2 fruit fly cellular contexts compared by ENCODE assay signal in genomic region chrX:20704337-20704736, dm6.
TF ChIP-seq lines count a peak whose summit lies in the region.

No protein-coding gene starts in this region.

- TF ChIP-seq CTCF in whole organism, embryonic (GFP tag; optimal IDR thresholded peaks at IDR 0.05; lab: Kevin White, UChicago) = no peak

TF ChIP-seq in whole organism, embryonic, 481 proteins besides CTCF, POLR2A, EP300 and RAD21:
- TF ChIP-seq jumu (GFP tag; optimal IDR thresholded peaks at IDR 0.05; lab: Kevin White, UChicago) = no peak
- peak; percentile 70 for TF ChIP-seq Hr39 (optimal IDR thresholded peaks at IDR 0.05; lab: Kevin White, UChicago)
- TF ChIP-seq nmo (GFP tag; optimal IDR thresholded peaks at IDR 0.05; lab: Kevin White, UChicago) = no peak

TF ChIP-seq in whole organism, wandering third instar larva, 38 proteins besides CTCF, POLR2A, EP300 and RAD21:
- TF ChIP-seq Myc (optimal IDR thresholded peaks at IDR 0.05; lab: Kevin White, UChicago) = no peak
- TF ChIP-seq tai (GFP tag; optimal IDR thresholded peaks at IDR 0.05; lab: Kevin White, UChicago) = no peak
- TF ChIP-seq pan (optimal IDR thresholded peaks at IDR 0.05; lab: Kevin White, UChicago) = no peak
- TF ChIP-seq Dfd (GFP tag; optimal IDR thresholded peaks at IDR 0.05; lab: Kevin White, UChicago) = peak; percentile 66
- TF ChIP-seq dl (GFP tag; optimal IDR thresholded peaks at IDR 0.05; lab: Kevin White, UChicago; ENCODE audit: insufficient read depth in 1 of 2, partially characterized antibody in 2 of 2) = no peak

Comparison
In these comparisons a context has a peak if more than half of its experiments do, and no peak if none do; other contexts are left out.
1. Of the 10 proteins assayed by ChIP-seq in both whole organism, embryonic and whole organism, wandering third instar larva: peak only in whole organism, embryonic: none; only in whole organism, wandering third instar larva: Dfd; in both: none; in neither: 9.